Fruit fly (Drosophila melanogaster): Measurements from ENCODE around the gene Septin1.

Gene Septin1

DNA sequence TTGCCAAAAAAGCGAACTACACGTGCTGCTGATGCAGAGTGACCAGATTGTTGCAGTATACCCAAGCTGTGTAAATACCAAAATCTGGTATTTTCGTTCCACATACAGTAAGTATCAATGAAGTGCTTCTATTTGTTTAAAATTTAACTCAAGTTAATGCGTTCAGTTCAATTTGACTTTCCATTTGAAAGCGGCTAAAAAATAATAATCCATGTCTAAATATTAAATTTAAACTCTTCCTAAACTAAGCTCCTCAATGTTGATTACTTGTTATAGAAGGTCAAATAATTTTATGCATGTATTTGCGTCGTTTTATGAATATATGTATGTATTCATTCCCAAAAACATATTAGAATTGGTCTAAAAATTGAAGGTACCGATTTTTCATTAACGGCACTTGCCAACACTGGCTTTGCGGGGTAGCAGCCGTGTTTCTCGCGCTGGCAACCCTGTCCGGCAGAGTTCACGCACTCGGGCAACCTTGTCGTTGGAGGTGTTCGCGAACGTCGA is 8.2 kb upstream of the Septin1 start, which contains the start of the genes peng and sol (continued):
- TF ChIP-seq lov (optimal IDR thresholded peaks at IDR 0.05) (no peak), lov (GFP tag; IDR thresholded peaks at IDR 0.05) (peak; percentile 49; the same call in 1 of the 3 replicates), grn (GFP tag; optimal IDR thresholded peaks at IDR 0.05) (no peak), CG17612 (GFP tag; IDR thresholded peaks at IDR 0.05) (no peak), CG15269 (tag; optimal IDR thresholded peaks at IDR 0.05) (peak; percentile 68), Atf-2 (GFP tag; optimal IDR thresholded peaks at IDR 0.05) (peak; percentile 69), CG1603 (tag; optimal IDR thresholded peaks at IDR 0.05) (peak; percentile 42), pnt (GFP tag; optimal IDR thresholded peaks at IDR 0.05) (peak; percentile 59), CG12219 (GFP tag; optimal IDR thresholded peaks at IDR 0.05) (no peak), sd (tag; optimal IDR thresholded peaks at IDR 0.05) (no peak), yki (optimal IDR thresholded peaks at IDR 0.05) (no peak), croc (GFP tag; conservative IDR thresholded peaks at IDR 0.05) (peak; percentile 22; the same call in 1 of the 3 replicates), al (GFP tag; IDR thresholded peaks at IDR 0.05) (peak; percentile 46; the same call in 1 of the 2 replicates), CG4328 (GFP tag; optimal IDR thresholded peaks at IDR 0.05) (peak; percentile 47), Atf6 (GFP tag; IDR thresholded peaks at IDR 0.05) (peak; percentile 68; the same call in 1 of the 2 replicates), ATbp (GFP tag; optimal IDR thresholded peaks at IDR 0.05) (no peak), ems (GFP tag; optimal IDR thresholded peaks at IDR 0.05) (peak; percentile 44), CG1233 (GFP tag; optimal IDR thresholded peaks at IDR 0.05) (peak; percentile 49), CG6689 (GFP tag; IDR thresholded peaks at IDR 0.05) (peak; percentile 54), CG13287 (GFP tag; IDR thresholded peaks at IDR 0.05; ENCODE audit: partially characterized antibody) (0 out of 2 replicates have a peak, but pooled peaks have one; percentile 12), lbe (GFP tag; optimal IDR thresholded peaks at IDR 0.05) (peak; percentile 31), stc (GFP tag; IDR thresholded peaks at IDR 0.05) (0 out of 2 replicates have a peak, but pooled peaks have one; percentile 36), CG8089 (GFP tag; optimal IDR thresholded peaks at IDR 0.05) (peak; percentile 31), CG2199 (GFP tag; IDR thresholded peaks at IDR 0.05) (no peak), CG12155 (GFP tag; optimal IDR thresholded peaks at IDR 0.05) (peak; percentile 80), dysf (GFP tag; IDR thresholded peaks at IDR 0.05) (peak; percentile 56; the same call in 2 of the 3 replicates), Hr3 (GFP tag; optimal IDR thresholded peaks at IDR 0.05) (peak; percentile 76), nerfin-1 (tag; optimal IDR thresholded peaks at IDR 0.05) (peak; percentile 45), ERR (GFP tag; optimal IDR thresholded peaks at IDR 0.05) (no peak), fd3F (GFP tag; optimal IDR thresholded peaks at IDR 0.05) (peak; percentile 44), Dek (tag; optimal IDR thresholded peaks at IDR 0.05) (peak; percentile 66), CG3726 (GFP tag; IDR thresholded peaks at IDR 0.05) (no peak), ham (GFP tag; IDR thresholded peaks at IDR 0.05) (no peak), Hand (GFP tag; optimal IDR thresholded peaks at IDR 0.05) (peak; percentile 52), Doc2 (GFP tag; IDR thresholded peaks at IDR 0.05) (no peak), CG4730 (GFP tag; IDR thresholded peaks at IDR 0.05) (peak; percentile 23; the same call in 1 of the 2 replicates), CG8388 (GFP tag; optimal IDR thresholded peaks at IDR 0.05) (peak; percentile 61), Spps (tag; optimal IDR thresholded peaks at IDR 0.05) (no peak), sob (GFP tag; IDR thresholded peaks at IDR 0.05) (peak; percentile 72), CG4820 (GFP tag; optimal IDR thresholded peaks at IDR 0.05) (peak; percentile 53), gsb (GFP tag; IDR thresholded peaks at IDR 0.05) (no peak), pzg (GFP tag; optimal IDR thresholded peaks at IDR 0.05) (peak; percentile 42), tna (GFP tag; IDR thresholded peaks at IDR 0.05; ENCODE audit: partially characterized antibody) (no peak), gt (GFP tag; IDR thresholded peaks at IDR 0.05) (no peak; the same call in 1 of the 2 replicates), sisA (GFP tag; IDR thresholded peaks at IDR 0.05) (peak; percentile 50; the same call in 1 of the 2 replicates), zen (tag; optimal IDR thresholded peaks at IDR 0.05) (peak; percentile 40), Xbp1 (GFP tag; optimal IDR thresholded peaks at IDR 0.05) (peak; percentile 84), Drgx (GFP tag; IDR thresholded peaks at IDR 0.05) (peak; percentile 35; the same call in 1 of the 2 replicates), dpn (GFP tag; optimal IDR thresholded peaks at IDR 0.05) (peak; percentile 69 to 81), knrl (GFP tag; IDR thresholded peaks at IDR 0.05; ENCODE audit: partially characterized antibody) (no peak), CG30431 (GFP tag; optimal IDR thresholded peaks at IDR 0.05) (peak; percentile 56)

Data from whole organism, embryonic.